Worm (Caenorhabditis elegans) whole organism, young adult: ENCODE measurements around the gene ubxn-4.

Experiments
- B0261.1 ChIP-seq: sonication (generic microtip); optimal IDR thresholded peaks from 2 replicates; lab custom pipeline; 2016; ENCODE audit warnings: mild to moderate bottlenecking, missing genetic modification characterization, moderate library complexity, missing compliant biosample characterization
- F23B12.7 ChIP-seq: sonication (generic microtip); optimal IDR thresholded peaks from 2 replicates; lab custom pipeline; 2017; ENCODE audit warnings: missing genetic modification characterization, mild to moderate bottlenecking, missing compliant biosample characterization, antibody characterized with exemption, moderate library complexity; ENCODE audit not compliant: insufficient read depth
- F33H1.4 ChIP-seq: fragments of 200-800 bp; sonication (Bioruptor generic); IDR thresholded peaks from 2 replicates; pipeline ENCODE4 v1.3.6; 2022; ENCODE audit warnings: missing genetic modification reagents, missing genetic modification characterization, missing compliant biosample characterization
- F49E8.2 ChIP-seq: sonication (generic microtip); optimal IDR thresholded peaks from 3 replicates; lab custom pipeline; 2017; ENCODE audit warnings: missing genetic modification characterization, mild to moderate bottlenecking, missing compliant biosample characterization, antibody characterized with exemption, moderate library complexity; ENCODE audit not compliant: insufficient read depth
- F52B5.7 ChIP-seq: sonication (generic microtip); optimal IDR thresholded peaks from 2 replicates; lab custom pipeline; 2016; ENCODE audit warnings: mild to moderate bottlenecking, missing genetic modification characterization, missing compliant biosample characterization
- F57A8.1 ChIP-seq: fragments of 200-800 bp; sonication (Bioruptor generic); optimal IDR thresholded peaks from 2 replicates; lab custom pipeline; 2018; ENCODE audit warnings: mild to moderate bottlenecking, missing genetic modification characterization, moderate library complexity, missing compliant biosample characterization
- K11D2.4 ChIP-seq: fragments of 200-800 bp; sonication (Bioruptor generic); IDR thresholded peaks from 2 replicates; pipeline ENCODE4 v1.3.6; 2022; ENCODE audit warnings: missing genetic modification reagents, missing genetic modification characterization, missing compliant biosample characterization
- Y53F4B.3 ChIP-seq: fragments of 200-800 bp; sonication (Bioruptor generic); IDR thresholded peaks from 2 replicates; pipeline ENCODE4 v1.3.6; 2022; ENCODE audit warnings: missing genetic modification reagents, missing genetic modification characterization, missing compliant biosample characterization
- akir-1 ChIP-seq: fragments of 200-800 bp; sonication (Bioruptor generic); optimal IDR thresholded peaks from 2 replicates; lab custom pipeline; 2018; ENCODE audit warnings: mild to moderate bottlenecking, missing genetic modification characterization, moderate library complexity, missing compliant biosample characterization
- ama-1 ChIP-seq, 3 experiments: fragments of 150-350 bp in 1 of 3; sonication (generic microtip) in 2 of 3; optimal IDR thresholded peaks; 2 replicates each; lab custom pipeline; 2014 to 2018; ENCODE audit warnings: missing biosample characterization in 2 of 3, missing genetic modification characterization in 2 of 3, missing genetic modification reagents in 2 of 3
- aptf-2 ChIP-seq: fragments of 200-800 bp; sonication (Bioruptor generic); conservative IDR thresholded peaks from 2 replicates; pipeline ENCODE4 v1.3.6; 2022; ENCODE audit warnings: missing genetic modification reagents, missing genetic modification characterization, missing compliant biosample characterization
- aptf-3 ChIP-seq: fragments of 200-800 bp; sonication (Bioruptor generic); IDR thresholded peaks from 2 replicates; pipeline ENCODE4 v1.3.6; 2022; ENCODE audit warnings: missing genetic modification characterization, missing compliant biosample characterization
- atf-7 ChIP-seq: sonication (generic microtip); optimal IDR thresholded peaks from 2 replicates; lab custom pipeline; 2017; ENCODE audit warnings: mild to moderate bottlenecking, missing genetic modification characterization, missing compliant biosample characterization
- attf-3 ChIP-seq: fragments of 200-800 bp; sonication (Bioruptor generic); conservative IDR thresholded peaks from 2 replicates; pipeline ENCODE4 v1.3.6; 2022; ENCODE audit warnings: missing genetic modification reagents, missing genetic modification characterization, missing compliant biosample characterization
- bed-1 ChIP-seq: fragments of 200-800 bp; sonication (Bioruptor generic); IDR thresholded peaks from 2 replicates; pipeline ENCODE4 v1.3.6; 2022; ENCODE audit warnings: missing genetic modification reagents, missing genetic modification characterization, missing compliant biosample characterization
- ceh-58 ChIP-seq: fragments of 200-800 bp; sonication (Bioruptor generic); IDR thresholded peaks from 2 replicates; pipeline ENCODE4 v1.3.6; 2022; ENCODE audit warnings: missing genetic modification characterization, missing compliant biosample characterization
- ceh-79 ChIP-seq: sonication (generic microtip); optimal IDR thresholded peaks from 2 replicates; lab custom pipeline; 2017; ENCODE audit warnings: mild to moderate bottlenecking, missing genetic modification characterization, missing compliant biosample characterization
- dpff-1 ChIP-seq: sonication (generic microtip); optimal IDR thresholded peaks from 2 replicates; lab custom pipeline; 2017; ENCODE audit warnings: mild to moderate bottlenecking, missing genetic modification characterization, missing compliant biosample characterization
- egl-18 ChIP-seq: fragments of 200-800 bp; sonication (Bioruptor generic); IDR thresholded peaks from 2 replicates; pipeline ENCODE4 v1.3.6; 2022; ENCODE audit warnings: missing genetic modification reagents, missing genetic modification characterization, missing compliant biosample characterization
- egrh-3 ChIP-seq: fragments of 200-800 bp; sonication (Bioruptor generic); IDR thresholded peaks from 2 replicates; pipeline ENCODE4 v1.3.6; 2022; ENCODE audit warnings: missing genetic modification reagents, missing genetic modification characterization, missing compliant biosample characterization
- ekl-4 ChIP-seq: fragments of 200-800 bp; sonication (Bioruptor generic); IDR thresholded peaks from 2 replicates; pipeline ENCODE4 v1.3.6; 2022; ENCODE audit warnings: missing genetic modification reagents, missing genetic modification characterization, missing compliant biosample characterization
- fkh-3 ChIP-seq: sonication (generic microtip); optimal IDR thresholded peaks from 2 replicates; lab custom pipeline; 2016; ENCODE audit warnings: mild to moderate bottlenecking, missing genetic modification characterization, missing compliant biosample characterization
- him-1 ChIP-seq: sonication (generic microtip); optimal IDR thresholded peaks from 2 replicates; lab custom pipeline; 2016; ENCODE audit warnings: missing genotype, missing genetic modification reagents, missing genetic modification characterization, missing compliant biosample characterization
- hlh-12 ChIP-seq: sonication (generic microtip); optimal IDR thresholded peaks from 2 replicates; lab custom pipeline; 2016; ENCODE audit warnings: missing genetic modification characterization, missing compliant biosample characterization
- hmg-1.2 ChIP-seq: fragments of 200-800 bp; sonication (Bioruptor generic); IDR thresholded peaks from 2 replicates; pipeline ENCODE4 v1.3.6; 2022; ENCODE audit warnings: missing genetic modification reagents, missing genetic modification characterization, missing compliant biosample characterization
- lag-1 ChIP-seq: fragments of 200-800 bp; sonication (Bioruptor generic); IDR thresholded peaks from 2 replicates; pipeline ENCODE4 v1.3.6; 2022; ENCODE audit warnings: missing genetic modification reagents, missing genetic modification characterization, missing compliant biosample characterization
- let-526 ChIP-seq: fragments of 200-800 bp; sonication (Bioruptor generic); IDR thresholded peaks from 2 replicates; pipeline ENCODE4 v1.3.6; 2022; ENCODE audit warnings: missing genetic modification reagents, missing genetic modification characterization, missing compliant biosample characterization
- lsl-1 ChIP-seq: fragments of 200-800 bp; sonication (Bioruptor generic); optimal IDR thresholded peaks from 2 replicates; lab custom pipeline; 2018; ENCODE audit warnings: mild to moderate bottlenecking, missing genetic modification characterization, moderate library complexity, missing compliant biosample characterization
- lsy-27 ChIP-seq: sonication (generic microtip); optimal IDR thresholded peaks from 2 replicates; lab custom pipeline; 2017; ENCODE audit warnings: missing genetic modification characterization, mild to moderate bottlenecking, missing compliant biosample characterization, antibody characterized with exemption, missing genotype, borderline replicate concordance; ENCODE audit not compliant: insufficient read depth
- madf-6 ChIP-seq: fragments of 200-800 bp; sonication (Bioruptor generic); IDR thresholded peaks from 2 replicates; pipeline ENCODE4 v1.3.6; 2022; ENCODE audit warnings: missing genetic modification reagents, missing genetic modification characterization, missing compliant biosample characterization
- madf-8 ChIP-seq: fragments of 200-800 bp; sonication (Bioruptor generic); conservative IDR thresholded peaks from 2 replicates; pipeline ENCODE4 v1.3.6; 2022; ENCODE audit warnings: missing genetic modification reagents, missing genetic modification characterization, missing compliant biosample characterization
- nfya-2 ChIP-seq: fragments of 200-800 bp; sonication (Bioruptor generic); IDR thresholded peaks from 2 replicates; pipeline ENCODE4 v1.3.6; 2022; ENCODE audit warnings: missing genetic modification reagents, missing genetic modification characterization, missing compliant biosample characterization
- nhr-120 ChIP-seq: fragments of 200-800 bp; sonication (Bioruptor generic); IDR thresholded peaks from 2 replicates; pipeline ENCODE4 v1.3.6; 2022; ENCODE audit warnings: missing genetic modification characterization, missing compliant biosample characterization
- nhr-27 ChIP-seq: fragments of 200-800 bp; sonication (Bioruptor generic); optimal IDR thresholded peaks from 2 replicates; lab custom pipeline; 2018; ENCODE audit warnings: mild to moderate bottlenecking, missing genetic modification characterization, moderate library complexity, missing compliant biosample characterization
- pha-4 ChIP-seq: fragments of 150-350 bp; sonication (generic microtip); optimal IDR thresholded peaks from 2 replicates; lab custom pipeline; 2014; ENCODE audit warnings: missing biosample characterization, missing genetic modification reagents, missing genetic modification characterization
- rpc-1 ChIP-seq, 2 experiments: fragments of 150-350 bp in 1 of 2; sonication (generic microtip) in 1 of 2; optimal IDR thresholded peaks; 2 replicates each; lab custom pipeline; 2014 to 2018; ENCODE audit warnings: missing biosample characterization in 1 of 2, missing genetic modification characterization in 1 of 2, missing genetic modification reagents in 1 of 2, missing genotype in 1 of 2
- sdz-38 ChIP-seq: sonication (generic microtip); optimal IDR thresholded peaks from 2 replicates; lab custom pipeline; 2016; ENCODE audit warnings: missing genotype, missing genetic modification characterization, missing compliant biosample characterization
- sea-2 ChIP-seq: fragments of 200-800 bp; sonication (Bioruptor generic); IDR thresholded peaks from 2 replicates; pipeline ENCODE4 v1.3.6; 2022; ENCODE audit warnings: missing genetic modification characterization, missing compliant biosample characterization
- snpc-1.3 ChIP-seq: sonication (generic microtip); optimal IDR thresholded peaks from 2 replicates; lab custom pipeline; 2017; ENCODE audit warnings: missing genetic modification characterization, mild to moderate bottlenecking, missing compliant biosample characterization, antibody characterized with exemption, moderate library complexity, missing genotype, missing genetic modification reagents; ENCODE audit not compliant: insufficient read depth
- snpc-3.4 ChIP-seq: sonication (generic microtip); optimal IDR thresholded peaks from 2 replicates; lab custom pipeline; 2017; ENCODE audit warnings: missing genetic modification characterization, mild to moderate bottlenecking, missing compliant biosample characterization, antibody characterized with exemption, moderate library complexity, missing genotype, missing genetic modification reagents
- somi-1 ChIP-seq: fragments of 200-800 bp; sonication (Bioruptor generic); optimal IDR thresholded peaks from 2 replicates; lab custom pipeline; 2018; ENCODE audit warnings: mild to moderate bottlenecking, missing genetic modification characterization, missing compliant biosample characterization
- tbx-9 ChIP-seq: sonication (generic microtip); optimal IDR thresholded peaks from 2 replicates; lab custom pipeline; 2016; ENCODE audit warnings: borderline replicate concordance, missing genetic modification characterization, inconsistent platforms, missing compliant biosample characterization
- tlf-1 ChIP-seq: fragments of 200-800 bp; sonication (Bioruptor generic); optimal IDR thresholded peaks from 2 replicates; lab custom pipeline; 2018; ENCODE audit warnings: mild to moderate bottlenecking, missing genetic modification characterization, missing compliant biosample characterization
- unc-130 ChIP-seq: sonication (generic microtip); optimal IDR thresholded peaks from 2 replicates; lab custom pipeline; 2016; ENCODE audit warnings: missing genetic modification reagents, missing genetic modification characterization, missing compliant biosample characterization
- unc-62 ChIP-seq: fragments of 150-350 bp; optimal IDR thresholded peaks from 2 replicates; lab custom pipeline; 2014; ENCODE audit warnings: missing biosample characterization, missing genetic modification reagents, missing genetic modification characterization
- xnd-1 ChIP-seq: sonication (generic microtip); optimal IDR thresholded peaks from 2 replicates; lab custom pipeline; 2016; ENCODE audit warnings: missing genotype, missing genetic modification reagents, missing genetic modification characterization, missing compliant biosample characterization
- ztf-18 ChIP-seq: sonication (generic microtip); optimal IDR thresholded peaks from 2 replicates; lab custom pipeline; 2016; ENCODE audit warnings: missing genotype, mild to moderate bottlenecking, missing genetic modification characterization, missing compliant biosample characterization
- ztf-25 ChIP-seq: fragments of 200-800 bp; sonication (Bioruptor generic); IDR thresholded peaks from 2 replicates; pipeline ENCODE4 v1.3.6; 2022; ENCODE audit warnings: missing genetic modification reagents, missing genetic modification characterization, missing compliant biosample characterization
- ztf-26 ChIP-seq: sonication (generic microtip); optimal IDR thresholded peaks from 2 replicates; lab custom pipeline; 2017; ENCODE audit warnings: missing genetic modification characterization, missing compliant biosample characterization

ubxn-4 gene

ce11 chrIII:8429035-8429434, 23.7 kb upstream of the ubxn-4 start, which contains the start of gene ZK1236.1:
ZK1236.1 (plus strand) TSS chrIII:8429297.
- TF ChIP-seq ceh-58 (GFP tag; lab: Robert Waterston, UW), result no peak
- no peak for TF ChIP-seq F49E8.2 (tag; lab: Kevin White, UChicago)
- no peak for TF ChIP-seq pha-4 (tag; lab: Kevin White, UChicago)
- TF ChIP-seq lsy-27 (tag; lab: Kevin White, UChicago), result no peak
- TF ChIP-seq hlh-12, result no peak
- peak; percentile 36; the same call in 1 of the 2 replicates for TF ChIP-seq F33H1.4
- no peak for TF ChIP-seq sea-2 (GFP tag; lab: Robert Waterston, UW)
- no peak for TF ChIP-seq B0261.1 (tag; lab: Kevin White, UChicago)
- TF ChIP-seq F23B12.7 (tag; lab: Kevin White, UChicago), result peak; percentile 1
- TF ChIP-seq tbx-9, result no peak
- TF ChIP-seq tlf-1 (GFP tag; lab: Kevin White, UChicago), result no peak
- no peak for TF ChIP-seq ztf-25 (GFP tag; lab: Robert Waterston, UW)
- no peak for TF ChIP-seq let-526
- TF ChIP-seq F52B5.7 (tag; lab: Kevin White, UChicago), result no peak
- TF ChIP-seq unc-130, result no peak
- no peak for TF ChIP-seq ceh-79 (tag; lab: Kevin White, UChicago)
- no peak for TF ChIP-seq Y53F4B.3 (GFP tag; lab: Robert Waterston, UW)
- TF ChIP-seq dpff-1, result no peak
- no peak for TF ChIP-seq ekl-4 (GFP tag; lab: Robert Waterston, UW)
- no peak for TF ChIP-seq nfya-2 (GFP tag; lab: Robert Waterston, UW)
- no peak for TF ChIP-seq K11D2.4 (GFP tag; lab: Robert Waterston, UW)
- TF ChIP-seq atf-7 (tag; lab: Kevin White, UChicago), result no peak
- TF ChIP-seq sdz-38 (tag; lab: Kevin White, UChicago), result no peak
- TF ChIP-seq nhr-27, result no peak
- no peak for TF ChIP-seq snpc-3.4
- no peak for TF ChIP-seq rpc-1 (optimal IDR thresholded peaks at IDR 0.05; lab: Kevin White, UChicago)
- TF ChIP-seq rpc-1 (tag; optimal IDR thresholded peaks at IDR 0.05; lab: Kevin White, UChicago), result no peak
- TF ChIP-seq hmg-1.2 (GFP tag; lab: Robert Waterston, UW), result no peak
- TF ChIP-seq madf-6 (GFP tag; lab: Robert Waterston, UW), result peak; percentile 96
- peak; percentile 59 for TF ChIP-seq lsl-1 (GFP tag; lab: Kevin White, UChicago)
- no peak for TF ChIP-seq ztf-18 (tag; lab: Kevin White, UChicago)
- peak; percentile 7 for TF ChIP-seq snpc-1.3 (tag; lab: Kevin White, UChicago)
- no peak for TF ChIP-seq F57A8.1 (GFP tag; lab: Kevin White, UChicago)
- no peak for TF ChIP-seq somi-1
- no peak for TF ChIP-seq egl-18
- no peak for TF ChIP-seq ama-1 (optimal IDR thresholded peaks at IDR 0.05; lab: Kevin White, UChicago)
- TF ChIP-seq ama-1 (GFP tag; optimal IDR thresholded peaks at IDR 0.05; lab: Kevin White, UChicago), result no peak
- TF ChIP-seq akir-1 (GFP tag; lab: Kevin White, UChicago), result no peak
- no peak for TF ChIP-seq egrh-3 (GFP tag; lab: Robert Waterston, UW)
- TF ChIP-seq aptf-2 (GFP tag; lab: Robert Waterston, UW), result no peak
- TF ChIP-seq madf-8, result peak; percentile 95
- TF ChIP-seq lag-1, result no peak
- TF ChIP-seq bed-1 (GFP tag; lab: Robert Waterston, UW), result no peak
- TF ChIP-seq ztf-26 (tag; lab: Kevin White, UChicago), result no peak
- no peak for TF ChIP-seq fkh-3 (tag; lab: Kevin White, UChicago)
- no peak for TF ChIP-seq nhr-120
- TF ChIP-seq unc-62, result no peak
- no peak for TF ChIP-seq aptf-3 (GFP tag; lab: Robert Waterston, UW)
- no peak for TF ChIP-seq him-1 (tag; lab: Kevin White, UChicago)
- peak; percentile 55; the same call in 1 of the 2 replicates for TF ChIP-seq attf-3
- peak; percentile 81 for TF ChIP-seq xnd-1 (tag; lab: Kevin White, UChicago)
